Fruit fly (Drosophila melanogaster): Measurements from ENCODE around the gene Myo95E.

Myo95E gene

dm6 chr3R:24161173-24161811, at the start of gene Myo95E, which contains the start of gene TBC1d7:
Gene Myo95E, minus strand, starts transcription at chr3R:24161498.
Gene TBC1d7, plus strand, starts transcription at chr3R:24161727.
- TF ChIP-seq fd96Ca (GFP tag; IDR thresholded peaks at IDR 0.05) (peak; percentile 91), CG8159 (tag; optimal IDR thresholded peaks at IDR 0.05) (peak; percentile 91), gl (tag; optimal IDR thresholded peaks at IDR 0.05) (peak; percentile 75), Pif1B (GFP tag; optimal IDR thresholded peaks at IDR 0.05) (peak; percentile 87), Snoo (tag; optimal IDR thresholded peaks at IDR 0.05) (peak; percentile 89), Ets98B (GFP tag; IDR thresholded peaks at IDR 0.05) (peak; percentile 93), CG8301 (tag; optimal IDR thresholded peaks at IDR 0.05) (peak; percentile 85), CG15710 (tag; optimal IDR thresholded peaks at IDR 0.05) (peak; percentile 92), CG4496 (GFP tag; IDR thresholded peaks at IDR 0.05) (peak; percentile 94), CG32121 (GFP tag; IDR thresholded peaks at IDR 0.05) (peak; percentile 94), CG13204 (GFP tag; optimal IDR thresholded peaks at IDR 0.05) (no peak), CG14655 (GFP tag; optimal IDR thresholded peaks at IDR 0.05) (no peak), EcR (GFP tag; optimal IDR thresholded peaks at IDR 0.05) (peak; percentile 36), CG17806 (tag; optimal IDR thresholded peaks at IDR 0.05) (peak; percentile 87), CG9948 (tag; optimal IDR thresholded peaks at IDR 0.05) (peak; percentile 87), CG10348 (GFP tag; IDR thresholded peaks at IDR 0.05) (peak; percentile 86), CG12605 (GFP tag; IDR thresholded peaks at IDR 0.05) (peak; percentile 93), CG34367 (tag; optimal IDR thresholded peaks at IDR 0.05) (peak; percentile 84), Pif1A (GFP tag; optimal IDR thresholded peaks at IDR 0.05) (no peak), D1 (tag; optimal IDR thresholded peaks at IDR 0.05) (no peak), rn (GFP tag; IDR thresholded peaks at IDR 0.05) (peak; percentile 85)

dm6 chr3R:24206341-24207114, 45.2 kb upstream of the Myo95E start:
- TF ChIP-seq gl (tag; optimal IDR thresholded peaks at IDR 0.05) (no peak), CG15710 (tag; optimal IDR thresholded peaks at IDR 0.05) (peak; percentile 33), fd96Ca (GFP tag; IDR thresholded peaks at IDR 0.05) (peak; percentile 34; the same call in 1 of the 3 replicates), CG8301 (tag; optimal IDR thresholded peaks at IDR 0.05) (peak; percentile 3), Pif1A (GFP tag; optimal IDR thresholded peaks at IDR 0.05) (peak; percentile 47), CG12605 (GFP tag; IDR thresholded peaks at IDR 0.05) (peak; percentile 39; the same call in 1 of the 2 replicates), CG8159 (tag; optimal IDR thresholded peaks at IDR 0.05) (peak; percentile 40), rn (GFP tag; IDR thresholded peaks at IDR 0.05) (no peak), CG32121 (GFP tag; IDR thresholded peaks at IDR 0.05) (no peak), CG4496 (GFP tag; IDR thresholded peaks at IDR 0.05) (peak; percentile 9; the same call in 1 of the 3 replicates), Snoo (tag; optimal IDR thresholded peaks at IDR 0.05) (peak; percentile 57), D1 (tag; optimal IDR thresholded peaks at IDR 0.05) (no peak), Pif1B (GFP tag; optimal IDR thresholded peaks at IDR 0.05) (peak; percentile 38), CG17806 (tag; optimal IDR thresholded peaks at IDR 0.05) (peak; percentile 24), CG10348 (GFP tag; IDR thresholded peaks at IDR 0.05) (no peak), CG13204 (GFP tag; optimal IDR thresholded peaks at IDR 0.05) (no peak), Ets98B (GFP tag; IDR thresholded peaks at IDR 0.05) (no peak), EcR (GFP tag; optimal IDR thresholded peaks at IDR 0.05) (no peak), CG34367 (tag; optimal IDR thresholded peaks at IDR 0.05) (peak; percentile 43), CG14655 (GFP tag; optimal IDR thresholded peaks at IDR 0.05) (peak; percentile 21), CG9948 (tag; optimal IDR thresholded peaks at IDR 0.05) (peak; percentile 8)

dm6 chr3R:24205935-24206334, 44.6 kb upstream of the Myo95E start:
- TF ChIP-seq Pif1A (GFP tag; optimal IDR thresholded peaks at IDR 0.05): no peak
- TF ChIP-seq Snoo (tag; optimal IDR thresholded peaks at IDR 0.05): peak; percentile 43
- peak; percentile 5 for TF ChIP-seq CG8159 (tag; optimal IDR thresholded peaks at IDR 0.05)

DNA sequence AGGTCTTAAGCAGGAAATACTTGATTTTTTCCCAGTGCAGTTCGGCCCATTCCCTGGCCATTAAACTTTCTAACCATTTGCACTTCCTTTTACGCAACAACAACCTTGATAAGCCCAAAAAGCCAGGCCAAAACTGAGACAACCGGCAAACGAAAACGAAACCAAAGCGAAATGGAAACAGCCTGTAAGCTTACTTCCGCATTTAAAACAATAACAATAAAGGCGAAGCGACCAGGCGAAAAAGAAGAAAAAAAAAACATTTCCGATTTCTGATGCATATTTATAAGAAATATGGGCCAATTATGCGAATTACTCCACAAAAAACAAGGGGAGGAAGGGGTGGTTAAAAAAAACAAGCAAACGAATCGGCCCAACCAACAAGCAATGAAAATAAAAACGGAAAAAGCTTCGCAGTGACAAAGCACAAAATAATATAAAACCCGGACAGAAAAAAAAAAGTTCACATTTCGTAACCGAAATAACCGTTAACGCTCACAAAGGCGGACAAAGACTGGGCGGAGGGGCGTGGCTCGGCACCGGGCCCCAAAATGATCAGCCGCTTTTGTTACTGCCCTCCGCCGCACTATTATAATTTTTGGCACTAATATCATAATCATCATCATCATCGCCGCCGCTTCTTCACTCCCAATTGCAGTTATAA, 44.1 kb upstream of the Myo95E start:
- TF ChIP-seq Ets98B (GFP tag; IDR thresholded peaks at IDR 0.05): no peak
- no peak for TF ChIP-seq CG9948 (tag; optimal IDR thresholded peaks at IDR 0.05)
- TF ChIP-seq CG17806 (tag; optimal IDR thresholded peaks at IDR 0.05): no peak
- no peak for TF ChIP-seq D1 (tag; optimal IDR thresholded peaks at IDR 0.05)
- TF ChIP-seq gl (tag; optimal IDR thresholded peaks at IDR 0.05): no peak
- TF ChIP-seq CG12605 (GFP tag; IDR thresholded peaks at IDR 0.05): no peak
- TF ChIP-seq Snoo (tag; optimal IDR thresholded peaks at IDR 0.05): no peak
- no peak for TF ChIP-seq CG8301 (tag; optimal IDR thresholded peaks at IDR 0.05)

dm6 chr3R:24204022-24204421, 42.7 kb upstream of the Myo95E start:
- TF ChIP-seq Ets98B (GFP tag; IDR thresholded peaks at IDR 0.05): peak; percentile 49; the same call in 1 of the 2 replicates
- TF ChIP-seq CG8159 (tag; optimal IDR thresholded peaks at IDR 0.05): no peak
- TF ChIP-seq CG14655 (GFP tag; optimal IDR thresholded peaks at IDR 0.05): peak; percentile 71
- TF ChIP-seq CG8301 (tag; optimal IDR thresholded peaks at IDR 0.05): peak; percentile 73
- no peak for TF ChIP-seq CG13204 (GFP tag; optimal IDR thresholded peaks at IDR 0.05)
- no peak for TF ChIP-seq Pif1B (GFP tag; optimal IDR thresholded peaks at IDR 0.05)
- TF ChIP-seq CG10348 (GFP tag; IDR thresholded peaks at IDR 0.05): no peak
- TF ChIP-seq Pif1A (GFP tag; optimal IDR thresholded peaks at IDR 0.05): no peak
- no peak for TF ChIP-seq gl (tag; optimal IDR thresholded peaks at IDR 0.05)
- TF ChIP-seq D1 (tag; optimal IDR thresholded peaks at IDR 0.05): no peak
- TF ChIP-seq CG12605 (GFP tag; IDR thresholded peaks at IDR 0.05): no peak
- TF ChIP-seq rn (GFP tag; IDR thresholded peaks at IDR 0.05): no peak
- TF ChIP-seq CG15710 (tag; optimal IDR thresholded peaks at IDR 0.05): no peak
- no peak for TF ChIP-seq EcR (GFP tag; optimal IDR thresholded peaks at IDR 0.05)
- peak; percentile 75 for TF ChIP-seq fd96Ca (GFP tag; IDR thresholded peaks at IDR 0.05)
- 0 out of 2 replicates have a peak, but pooled peaks have one; percentile 15 for TF ChIP-seq CG32121 (GFP tag; IDR thresholded peaks at IDR 0.05)
- no peak for TF ChIP-seq CG34367 (tag; optimal IDR thresholded peaks at IDR 0.05)
- TF ChIP-seq CG9948 (tag; optimal IDR thresholded peaks at IDR 0.05): peak; percentile 41
- TF ChIP-seq CG4496 (GFP tag; IDR thresholded peaks at IDR 0.05): no peak; the same call in 2 of the 3 replicates
- peak; percentile 12 for TF ChIP-seq CG17806 (tag; optimal IDR thresholded peaks at IDR 0.05)
- TF ChIP-seq Snoo (tag; optimal IDR thresholded peaks at IDR 0.05): no peak

Measured in whole organism, pupa.